Fruit fly (Drosophila melanogaster) whole organism, embryonic: ENCODE results near the gene CG13032.

Source experiments
- Aef1 ChIP-seq: fragments of 200-800 bp; sonication (Bioruptor generic); IDR thresholded peaks from 3 replicates; pipeline ENCODE4 v1.3.6; 2022; ENCODE audit warnings: missing biosample characterization, missing genetic modification characterization
- Bgb ChIP-seq: fragments of 200-800 bp; sonication (Bioruptor generic); IDR thresholded peaks from 2 replicates; pipeline ENCODE4 v1.3.6; 2022; ENCODE audit warnings: missing biosample characterization, missing genetic modification characterization; ENCODE audit not compliant: partially characterized antibody
- Bteb2 ChIP-seq: fragments of 200-800 bp; sonication (Bioruptor generic); optimal IDR thresholded peaks from 2 replicates; lab custom pipeline; 2016; ENCODE audit warnings: missing biosample characterization, missing genetic modification characterization
- CG10462 ChIP-seq: fragments of 200-800 bp; sonication (Bioruptor generic); optimal IDR thresholded peaks from 2 replicates; lab custom pipeline; 2016; ENCODE audit warnings: missing biosample characterization, missing genetic modification characterization
- CG11093 ChIP-seq: fragments of 200-800 bp; sonication (Bioruptor generic); IDR thresholded peaks from 3 replicates; pipeline ENCODE4 v1.3.6; 2022; ENCODE audit warnings: missing biosample characterization, missing genetic modification characterization
- CG11504 ChIP-seq: fragments of 200-800 bp; sonication (Bioruptor generic); optimal IDR thresholded peaks from 3 replicates; lab custom pipeline; 2019; ENCODE audit warnings: missing biosample characterization, mild to moderate bottlenecking, missing genetic modification characterization, moderate library complexity
- CG11723 ChIP-seq: fragments of 200-800 bp; sonication (Bioruptor generic); optimal IDR thresholded peaks from 2 replicates; lab custom pipeline; 2017; ENCODE audit warnings: missing biosample characterization, mild to moderate bottlenecking, missing genetic modification characterization
- CG13123 ChIP-seq: fragments of 200-800 bp; sonication (Bioruptor generic); optimal IDR thresholded peaks from 2 replicates; lab custom pipeline; 2016; ENCODE audit warnings: missing biosample characterization, missing genetic modification characterization
- CG14667 ChIP-seq: fragments of 200-800 bp; sonication (Bioruptor generic); IDR thresholded peaks from 2 replicates; pipeline ENCODE4 v1.3.6; 2022; ENCODE audit warnings: missing biosample characterization, missing genetic modification characterization
- CG14860 ChIP-seq: fragments of 200-800 bp; sonication (Bioruptor generic); IDR thresholded peaks from 3 replicates; pipeline ENCODE4 v1.3.6; 2022; ENCODE audit warnings: missing biosample characterization, missing genetic modification characterization; ENCODE audit not compliant: partially characterized antibody
- CG17568 ChIP-seq: fragments of 200-800 bp; sonication (Bioruptor generic); optimal IDR thresholded peaks from 2 replicates; lab custom pipeline; 2018; ENCODE audit warnings: missing biosample characterization, mild to moderate bottlenecking, missing genetic modification characterization, moderate library complexity
- CG30403 ChIP-seq: fragments of 200-800 bp; sonication (Bioruptor generic); optimal IDR thresholded peaks from 3 replicates; lab custom pipeline; 2016; ENCODE audit warnings: missing biosample characterization, missing genetic modification characterization
- CG3838 ChIP-seq: fragments of 200-800 bp; sonication (Bioruptor generic); optimal IDR thresholded peaks from 3 replicates; lab custom pipeline; 2016; ENCODE audit warnings: missing biosample characterization, missing genetic modification characterization
- CG4730 ChIP-seq: fragments of 200-800 bp; sonication (Bioruptor generic); IDR thresholded peaks from 2 replicates; pipeline ENCODE4 v1.3.6; 2022; ENCODE audit warnings: missing biosample characterization, missing genetic modification characterization
- CG6683 ChIP-seq: fragments of 200-800 bp; sonication (Bioruptor generic); optimal IDR thresholded peaks from 2 replicates; lab custom pipeline; 2017; ENCODE audit warnings: missing biosample characterization, mild to moderate bottlenecking, missing genetic modification characterization, missing genetic modification reagents
- CG7745 ChIP-seq: fragments of 200-800 bp; sonication (Bioruptor generic); optimal IDR thresholded peaks from 2 replicates; lab custom pipeline; 2018; ENCODE audit warnings: missing biosample characterization, mild to moderate bottlenecking, missing genetic modification characterization, moderate library complexity
- CG8281 ChIP-seq: fragments of 200-800 bp; sonication (Bioruptor generic); optimal IDR thresholded peaks from 2 replicates; lab custom pipeline; 2018; ENCODE audit warnings: missing biosample characterization, mild to moderate bottlenecking, missing genetic modification characterization, moderate library complexity
- CG8478 ChIP-seq: fragments of >200 bp; optimal IDR thresholded peaks from 2 replicates; lab custom pipeline; 2018
- Dll ChIP-seq: fragments of 200-800 bp; sonication (Bioruptor generic); IDR thresholded peaks from 4 replicates; pipeline ENCODE4 v1.3.6; 2022; ENCODE audit warnings: missing biosample characterization, missing genetic modification characterization; ENCODE audit not compliant: partially characterized antibody
- Dp ChIP-seq: fragments of 200-800 bp; sonication (Bioruptor generic); optimal IDR thresholded peaks from 2 replicates; lab custom pipeline; 2018; ENCODE audit warnings: missing biosample characterization, mild to moderate bottlenecking, missing genetic modification characterization, moderate library complexity
- E2f2 ChIP-seq: fragments of 200-800 bp; sonication (Bioruptor generic); IDR thresholded peaks from 2 replicates; pipeline ENCODE4 v1.3.6; 2022; ENCODE audit warnings: missing biosample characterization, missing genetic modification characterization
- GATAe ChIP-seq: fragments of 200-800 bp; sonication (Bioruptor generic); conservative IDR thresholded peaks from 2 replicates; pipeline ENCODE4 v1.3.6; 2022; ENCODE audit warnings: missing biosample characterization, missing genetic modification characterization
- H15 ChIP-seq: fragments of 200-800 bp; sonication (Bioruptor generic); IDR thresholded peaks from 3 replicates; pipeline ENCODE4 v1.3.6; 2022; ENCODE audit warnings: missing biosample characterization, missing genetic modification characterization
- HHEX ChIP-seq: fragments of 200-800 bp; sonication (Bioruptor generic); optimal IDR thresholded peaks from 3 replicates; lab custom pipeline; 2017; ENCODE audit warnings: missing biosample characterization, mild to moderate bottlenecking, missing genetic modification characterization, missing genetic modification reagents
- Kr ChIP-seq: fragments of 200-800 bp; sonication (Bioruptor generic); optimal IDR thresholded peaks from 2 replicates; lab custom pipeline; 2017; ENCODE audit warnings: missing biosample characterization, mild to moderate bottlenecking, missing genetic modification characterization
- NK7.1 ChIP-seq: fragments of 200-800 bp; sonication (Bioruptor generic); optimal IDR thresholded peaks from 3 replicates; lab custom pipeline; 2016; ENCODE audit warnings: missing biosample characterization, missing genetic modification characterization
- Nf-YA ChIP-seq: fragments of 200-800 bp; sonication (Bioruptor generic); IDR thresholded peaks from 2 replicates; pipeline ENCODE4 v1.3.6; 2022; ENCODE audit warnings: missing biosample characterization, missing genetic modification characterization
- Oaz ChIP-seq: fragments of 200-800 bp; sonication (Bioruptor generic); IDR thresholded peaks from 2 replicates; pipeline ENCODE4 v1.3.6; 2022; ENCODE audit warnings: missing biosample characterization, missing genetic modification characterization
- Opbp ChIP-seq: fragments of 200-800 bp; sonication (Bioruptor generic); IDR thresholded peaks from 3 replicates; pipeline ENCODE4 v1.3.6; 2022; ENCODE audit warnings: missing biosample characterization, missing genetic modification characterization; ENCODE audit not compliant: partially characterized antibody
- Ravus ChIP-seq: fragments of 200-800 bp; sonication (Bioruptor generic); IDR thresholded peaks from 2 replicates; pipeline ENCODE4 v1.3.6; 2022; ENCODE audit warnings: missing biosample characterization, missing genetic modification characterization
- Sin3A ChIP-seq: fragments of >200 bp; optimal IDR thresholded peaks from 2 replicates; lab custom pipeline; 2018
- Xbp1 ChIP-seq: fragments of 200-800 bp; sonication (Bioruptor generic); optimal IDR thresholded peaks from 3 replicates; lab custom pipeline; 2016; ENCODE audit warnings: missing biosample characterization, mild to moderate bottlenecking, missing genetic modification characterization
- abd-A ChIP-seq: fragments of 200-800 bp; sonication (Bioruptor generic); optimal IDR thresholded peaks from 3 replicates; lab custom pipeline; 2019; ENCODE audit warnings: missing biosample characterization, mild to moderate bottlenecking, missing genetic modification characterization, moderate library complexity
- amos ChIP-seq: fragments of 200-800 bp; sonication (Bioruptor generic); IDR thresholded peaks from 2 replicates; pipeline ENCODE4 v1.3.6; 2022; ENCODE audit warnings: missing biosample characterization, missing genetic modification characterization; ENCODE audit not compliant: partially characterized antibody
- bbx ChIP-seq: fragments of 200-800 bp; sonication (Bioruptor generic); IDR thresholded peaks from 2 replicates; pipeline ENCODE4 v1.3.6; 2022; ENCODE audit warnings: missing biosample characterization, missing genetic modification characterization; ENCODE audit not compliant: partially characterized antibody
- cas ChIP-seq: fragments of 200-800 bp; sonication (Bioruptor generic); IDR thresholded peaks from 2 replicates; pipeline ENCODE4 v1.3.6; 2022; ENCODE audit warnings: missing biosample characterization, missing genetic modification characterization
- ci ChIP-seq: fragments of 200-800 bp; sonication (Bioruptor generic); IDR thresholded peaks from 3 replicates; pipeline ENCODE4 v1.3.6; 2022; ENCODE audit warnings: missing biosample characterization, missing genetic modification characterization
- corto ChIP-seq: fragments of 200-800 bp; sonication (Bioruptor generic); optimal IDR thresholded peaks from 2 replicates; lab custom pipeline; 2016; ENCODE audit warnings: missing biosample characterization, mild to moderate bottlenecking, missing genetic modification characterization, moderate library complexity
- crol ChIP-seq: fragments of 200-800 bp; sonication (Bioruptor generic); IDR thresholded peaks from 2 replicates; pipeline ENCODE4 v1.3.6; 2022; ENCODE audit warnings: missing biosample characterization, missing genetic modification characterization
- gem ChIP-seq: fragments of 200-800 bp; sonication (Bioruptor generic); optimal IDR thresholded peaks from 2 replicates; lab custom pipeline; 2019; ENCODE audit warnings: missing biosample characterization, mild to moderate bottlenecking, missing genetic modification characterization, moderate library complexity
- jigr1 ChIP-seq: fragments of 200-800 bp; sonication (Bioruptor generic); IDR thresholded peaks from 3 replicates; pipeline ENCODE4 v1.3.6; 2022; ENCODE audit warnings: missing biosample characterization, missing genetic modification characterization
- knrl ChIP-seq: fragments of 200-800 bp; sonication (Bioruptor generic); IDR thresholded peaks from 3 replicates; pipeline ENCODE4 v1.3.6; 2022; ENCODE audit warnings: missing biosample characterization, missing genetic modification characterization; ENCODE audit not compliant: partially characterized antibody
- lbe ChIP-seq: fragments of 200-800 bp; sonication (Bioruptor generic); optimal IDR thresholded peaks from 2 replicates; lab custom pipeline; 2016; ENCODE audit warnings: missing biosample characterization, mild to moderate bottlenecking, missing genetic modification characterization
- nerfin-2 ChIP-seq: fragments of 200-800 bp; sonication (Bioruptor generic); IDR thresholded peaks from 2 replicates; pipeline ENCODE4 v1.3.6; 2022; ENCODE audit warnings: missing biosample characterization, missing genetic modification characterization; ENCODE audit not compliant: partially characterized antibody
- peb ChIP-seq: fragments of 200-800 bp; sonication (Bioruptor generic); IDR thresholded peaks from 2 replicates; pipeline ENCODE4 v1.3.6; 2022; ENCODE audit warnings: missing biosample characterization, missing genetic modification characterization
- pho ChIP-seq: fragments of 200-800 bp; sonication (Bioruptor generic); optimal IDR thresholded peaks from 2 replicates; lab custom pipeline; 2016; ENCODE audit warnings: missing biosample characterization, missing genetic modification characterization
- salm ChIP-seq: fragments of 200-800 bp; sonication (Bioruptor generic); optimal IDR thresholded peaks from 2 replicates; lab custom pipeline; 2018; ENCODE audit warnings: missing biosample characterization, mild to moderate bottlenecking, missing genetic modification characterization
- sens ChIP-seq: fragments of 200-800 bp; sonication (Bioruptor generic); peaks from one replicate; lab custom pipeline; 2016; ENCODE audit warnings: missing biosample characterization, missing genetic modification characterization
- tio ChIP-seq: fragments of 200-800 bp; sonication (Bioruptor generic); optimal IDR thresholded peaks from 2 replicates; lab custom pipeline; 2017; ENCODE audit warnings: missing biosample characterization, missing genetic modification characterization, inconsistent platforms

Gene CG13032

dm6 chr3L:16659959-16660870, 13.5 kb upstream of the CG13032 start (continued):
- no peak for TF ChIP-seq knrl (GFP tag; lab: Robert Waterston, UW)
- peak; percentile 91 for TF ChIP-seq CG14667 (GFP tag; lab: Robert Waterston, UW)
- TF ChIP-seq NK7.1 (GFP tag; lab: Kevin White, UChicago), result peak; percentile 86
- peak; percentile 87 for TF ChIP-seq Ravus (GFP tag; lab: Robert Waterston, UW)
- TF ChIP-seq CG8478 (lab: Kevin White, UChicago), result no peak
- TF ChIP-seq bbx (GFP tag; lab: Robert Waterston, UW), result no peak; the same call in 1 of the 2 replicates
- TF ChIP-seq Opbp (GFP tag; lab: Robert Waterston, UW), result no peak
- no peak for TF ChIP-seq Dp
- TF ChIP-seq nerfin-2, result no peak
- TF ChIP-seq lbe, result peak; percentile 78
- peak; percentile 68 for TF ChIP-seq CG3838
- peak; percentile 89 for TF ChIP-seq pho (GFP tag; lab: Kevin White, UChicago)
- peak; percentile 38 for TF ChIP-seq CG7745 (tag; lab: Kevin White, UChicago)
- TF ChIP-seq Bgb (GFP tag; lab: Robert Waterston, UW), result peak; percentile 44; the same call in 1 of the 2 replicates
- TF ChIP-seq Oaz, result peak; percentile 87
- TF ChIP-seq CG11093 (GFP tag; lab: Robert Waterston, UW), result peak; percentile 95
- peak; percentile 92 for TF ChIP-seq Nf-YA (GFP tag; lab: Robert Waterston, UW)
- peak; percentile 98 for TF ChIP-seq CG30403 (GFP tag; lab: Kevin White, UChicago)
- TF ChIP-seq Kr (GFP tag; lab: Kevin White, UChicago), result peak; percentile 14
- peak; percentile 92 for TF ChIP-seq peb
- TF ChIP-seq crol (GFP tag; lab: Robert Waterston, UW), result peak; percentile 93
- peak; percentile 90 for TF ChIP-seq CG8281 (tag; lab: Kevin White, UChicago)
- TF ChIP-seq corto (GFP tag; lab: Kevin White, UChicago), result peak; percentile 86
- TF ChIP-seq CG4730 (GFP tag; lab: Robert Waterston, UW), result peak; percentile 90
- TF ChIP-seq abd-A (tag; lab: Kevin White, UChicago), result peak; percentile 97
- TF ChIP-seq H15 (GFP tag; lab: Robert Waterston, UW), result peak; percentile 92
- TF ChIP-seq CG17568 (GFP tag; lab: Kevin White, UChicago), result peak; percentile 94
- TF ChIP-seq CG14860 (GFP tag; lab: Robert Waterston, UW), result no peak
- peak; percentile 93 for TF ChIP-seq CG6683 (GFP tag; lab: Kevin White, UChicago)
- no peak for TF ChIP-seq amos (GFP tag; lab: Robert Waterston, UW)
- TF ChIP-seq HHEX, result peak; percentile 98
- TF ChIP-seq E2f2 (GFP tag; lab: Robert Waterston, UW), result peak; percentile 76
- TF ChIP-seq jigr1 (GFP tag; lab: Robert Waterston, UW), result peak; percentile 93
- peak; percentile 83 for TF ChIP-seq GATAe (GFP tag; lab: Robert Waterston, UW)
- TF ChIP-seq gem, result peak; percentile 99
- peak; percentile 97 for TF ChIP-seq Xbp1 (GFP tag; lab: Kevin White, UChicago)
- TF ChIP-seq tio (GFP tag; lab: Kevin White, UChicago), result peak; percentile 98
- peak; percentile 98 for TF ChIP-seq CG11504
- TF ChIP-seq Bteb2 (GFP tag; lab: Kevin White, UChicago), result peak; percentile 89
- peak; percentile 81 for TF ChIP-seq cas
- TF ChIP-seq salm (tag; lab: Kevin White, UChicago), result peak; percentile 95
- TF ChIP-seq Dll (GFP tag; lab: Robert Waterston, UW), result no peak
- peak; percentile 88 for TF ChIP-seq CG13123 (GFP tag; lab: Kevin White, UChicago)
- TF ChIP-seq Sin3A, result no peak
- TF ChIP-seq CG10462 (GFP tag; lab: Kevin White, UChicago), result peak; percentile 91
- peak; percentile 95 for TF ChIP-seq CG11723 (GFP tag; lab: Kevin White, UChicago)
- TF ChIP-seq Aef1 (GFP tag; lab: Robert Waterston, UW), result peak; percentile 91
- TF ChIP-seq sens (GFP tag; lab: Kevin White, UChicago), result peak; percentile 99
- peak; percentile 95 for TF ChIP-seq ci
